Worm (Caenorhabditis elegans): Measurements from ENCODE around the gene F02H6.6.

The F02H6.6 gene

DNA sequence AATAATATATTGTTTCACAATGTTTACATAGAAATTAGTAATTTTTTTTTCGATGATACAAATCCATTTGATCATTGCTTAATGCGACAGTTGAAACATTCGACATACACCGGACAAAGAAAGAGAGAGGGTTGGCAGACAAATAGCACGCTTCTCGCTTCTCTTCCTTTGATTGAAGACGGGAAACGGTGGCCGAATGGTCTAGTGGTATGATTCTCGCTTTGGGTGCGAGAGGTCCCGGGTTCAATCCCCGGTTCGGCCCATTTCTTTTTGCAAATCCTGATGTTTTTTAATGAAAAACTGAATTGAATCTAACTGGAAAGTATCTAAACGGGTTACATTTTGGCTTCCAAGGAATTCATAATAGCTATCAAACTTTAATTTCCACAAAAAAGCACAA lies 5.8 kb downstream of the F02H6.6 start (continued):
- TF ChIP-seq ceh-20 (GFP tag; IDR thresholded peaks at IDR 0.05) (peak; percentile 80), arid-1 (GFP tag; conservative IDR thresholded peaks at IDR 0.05) (peak; percentile 91), unc-39 (tag; optimal IDR thresholded peaks at IDR 0.05) (no peak), nhr-42 (GFP tag; IDR thresholded peaks at IDR 0.05) (peak; percentile 59; the same call in 1 of the 2 replicates), tra-1 (GFP tag; IDR thresholded peaks at IDR 0.05) (peak; percentile 74; the same call in 1 of the 2 replicates), lim-7 (GFP tag; IDR thresholded peaks at IDR 0.05) (no peak; the same call in 1 of the 2 replicates), mxl-2 (GFP tag; conservative IDR thresholded peaks at IDR 0.05) (peak; percentile 70), cey-2 (tag; optimal IDR thresholded peaks at IDR 0.05; ENCODE audit: borderline replicate concordance, insufficient read depth) (no peak), hlh-30 (tag; optimal IDR thresholded peaks at IDR 0.05; ENCODE audit: insufficient read depth) (no peak), nhr-11 (tag; optimal IDR thresholded peaks at IDR 0.05) (no peak), nhr-48 (tag; optimal IDR thresholded peaks at IDR 0.05) (peak; percentile 38), saeg-2 (GFP tag; IDR thresholded peaks at IDR 0.05) (no peak), nhr-77 (tag; optimal IDR thresholded peaks at IDR 0.05) (no peak), jun-1 (tag; optimal IDR thresholded peaks at IDR 0.05) (no peak), dve-1 (tag; optimal IDR thresholded peaks at IDR 0.05; ENCODE audit: insufficient read depth) (no peak), pha-4 (GFP tag; IDR thresholded peaks at IDR 0.05) (peak; percentile 80; the same call in 1 of the 2 replicates), pha-4 (tag; optimal IDR thresholded peaks at IDR 0.05) (no peak), zfp-3 (GFP tag; conservative IDR thresholded peaks at IDR 0.05) (no peak), madf-9 (GFP tag; conservative IDR thresholded peaks at IDR 0.05) (peak; percentile 86), ceh-32 (tag; optimal IDR thresholded peaks at IDR 0.05; ENCODE audit: poor library complexity) (no peak), ama-1 (optimal IDR thresholded peaks at IDR 0.05) (no peak), F49E8.2 (tag; optimal IDR thresholded peaks at IDR 0.05; ENCODE audit: borderline replicate concordance) (peak; percentile 80), lin-29 (GFP tag; IDR thresholded peaks at IDR 0.05) (0 out of 2 replicates have a peak, but pooled peaks have one; percentile 16), dmd-8 (GFP tag; IDR thresholded peaks at IDR 0.05) (no peak; the same call in 1 of the 2 replicates), lin-38 (GFP tag; IDR thresholded peaks at IDR 0.05) (peak; percentile 76), dmd-9 (GFP tag; IDR thresholded peaks at IDR 0.05) (peak; percentile 76), spr-1 (tag; optimal IDR thresholded peaks at IDR 0.05) (peak; percentile 67), snpc-1.2 (GFP tag; IDR thresholded peaks at IDR 0.05) (peak; percentile 100), skn-1 (tag; optimal IDR thresholded peaks at IDR 0.05) (no peak), mdl-1 (tag; optimal IDR thresholded peaks at IDR 0.05) (peak in 1 of 2 experiments; percentile 15), mep-1 (tag; optimal IDR thresholded peaks at IDR 0.05) (no peak), snpc-4 (tag; optimal IDR thresholded peaks at IDR 0.05) (peak; percentile 49), dpl-1 (GFP tag; optimal IDR thresholded peaks at IDR 0.05) (peak; percentile 21), nhr-10 (tag; optimal IDR thresholded peaks at IDR 0.05) (no peak), nhr-102 (tag; optimal IDR thresholded peaks at IDR 0.05) (peak; percentile 60), F37D6.2 (tag; optimal IDR thresholded peaks at IDR 0.05) (no peak), F10B5.3 (tag; optimal IDR thresholded peaks at IDR 0.05) (no peak), duxl-1 (tag; optimal IDR thresholded peaks at IDR 0.05; ENCODE audit: poor library complexity) (no peak), sdz-12 (GFP tag; optimal IDR thresholded peaks at IDR 0.05) (peak; percentile 5), egl-27 (tag; optimal IDR thresholded peaks at IDR 0.05) (no peak), zfp-2 (tag; optimal IDR thresholded peaks at IDR 0.05) (no peak), lin-39 (tag; optimal IDR thresholded peaks at IDR 0.05) (no peak), zip-11 (GFP tag; IDR thresholded peaks at IDR 0.05) (no peak), nhr-25 (tag; optimal IDR thresholded peaks at IDR 0.05; ENCODE audit: borderline replicate concordance, insufficient read depth) (no peak), Y5F2A.4 (GFP tag; optimal IDR thresholded peaks at IDR 0.05) (peak; percentile 11), lsy-2 (tag; optimal IDR thresholded peaks at IDR 0.05) (no peak), fkh-10 (GFP tag; optimal IDR thresholded peaks at IDR 0.05) (no peak), pqm-1 (tag; optimal IDR thresholded peaks at IDR 0.05) (no peak), unc-130 (GFP tag; optimal IDR thresholded peaks at IDR 0.05) (peak; percentile 58), nhr-28 (tag; optimal IDR thresholded peaks at IDR 0.05) (peak; percentile 11), php-3 (GFP tag; IDR thresholded peaks at IDR 0.05) (no peak; the same call in 1 of the 2 replicates)
